Worm (Caenorhabditis elegans): ENCODE measurements around the gene ceh-82.

- TF ChIP-seq Y75B8A.6 (GFP tag; IDR thresholded peaks at IDR 0.05) (no peak), R02D3.7 (tag; optimal IDR thresholded peaks at IDR 0.05) (no peak), unc-62 (GFP tag; optimal IDR thresholded peaks at IDR 0.05 in 1 of 2) (no peak), unc-62 (tag; optimal IDR thresholded peaks at IDR 0.05) (no peak), nhr-11 (tag; optimal IDR thresholded peaks at IDR 0.05) (no peak), F37D6.2 (tag; optimal IDR thresholded peaks at IDR 0.05) (no peak), aly-2 (tag; optimal IDR thresholded peaks at IDR 0.05) (no peak), ama-1 (optimal IDR thresholded peaks at IDR 0.05) (no peak), nhr-111 (GFP tag; optimal IDR thresholded peaks at IDR 0.05) (no peak), lin-13 (GFP tag; optimal IDR thresholded peaks at IDR 0.05) (no peak), mep-1 (tag; optimal IDR thresholded peaks at IDR 0.05) (no peak), nhr-28 (tag; optimal IDR thresholded peaks at IDR 0.05) (no peak), snpc-4 (tag; optimal IDR thresholded peaks at IDR 0.05) (no peak)
Measured at ce11 chrII:1714772-1715353, 17.2 kb upstream of the ceh-82 start, which contains the start of gene btb-6.

Measured in whole organism, L4 larva.